Fruit fly (Drosophila melanogaster) whole organism, embryonic: Measurements from ENCODE around the gene CheB93b.

Source experiments
- Atf3 ChIP-seq: fragments of 200-800 bp; sonication (Bioruptor generic); optimal IDR thresholded peaks from 3 replicates; lab custom pipeline; 2016; ENCODE audit warnings: missing biosample characterization, missing genetic modification characterization
- B-H2 ChIP-seq: fragments of 200-800 bp; sonication (Bioruptor generic); optimal IDR thresholded peaks from 2 replicates; lab custom pipeline; 2018; ENCODE audit warnings: missing biosample characterization, mild to moderate bottlenecking, missing genetic modification characterization
- CG10274 ChIP-seq: fragments of 200-800 bp; sonication (Bioruptor generic); optimal IDR thresholded peaks from 3 replicates; lab custom pipeline; 2017; ENCODE audit warnings: missing biosample characterization, mild to moderate bottlenecking, missing genetic modification characterization
- CG11398 ChIP-seq: fragments of 200-800 bp; sonication (Bioruptor generic); optimal IDR thresholded peaks from 2 replicates; lab custom pipeline; 2016; ENCODE audit warnings: missing biosample characterization, missing genetic modification characterization
- CG12942 ChIP-seq: fragments of 200-800 bp; sonication (Bioruptor generic); optimal IDR thresholded peaks from 3 replicates; lab custom pipeline; 2016; ENCODE audit warnings: missing biosample characterization, missing genetic modification characterization
- CG14014 ChIP-seq: fragments of 200-800 bp; sonication (Bioruptor generic); IDR thresholded peaks from 2 replicates; pipeline ENCODE4 v1.3.6; 2022; ENCODE audit warnings: missing biosample characterization, missing genetic modification characterization
- CG15073 ChIP-seq: fragments of 200-800 bp; sonication (Bioruptor generic); optimal IDR thresholded peaks from 2 replicates; lab custom pipeline; 2016; ENCODE audit warnings: missing biosample characterization, missing genetic modification characterization
- CG16813 ChIP-seq: fragments of 200-800 bp; sonication (Bioruptor generic); IDR thresholded peaks from 3 replicates; pipeline ENCODE4 v1.3.6; 2022; ENCODE audit warnings: missing biosample characterization, missing genetic modification characterization; ENCODE audit not compliant: partially characterized antibody
- CG18619 ChIP-seq: fragments of 200-800 bp; sonication (Bioruptor generic); optimal IDR thresholded peaks from 3 replicates; lab custom pipeline; 2017; ENCODE audit warnings: missing biosample characterization, mild to moderate bottlenecking, missing genetic modification characterization
- CG34422 ChIP-seq: fragments of 200-800 bp; sonication (Bioruptor generic); IDR thresholded peaks from 3 replicates; pipeline ENCODE4 v1.3.6; 2022; ENCODE audit warnings: missing biosample characterization, missing genetic modification characterization
- CG3838 ChIP-seq: fragments of 200-800 bp; sonication (Bioruptor generic); optimal IDR thresholded peaks from 3 replicates; lab custom pipeline; 2016; ENCODE audit warnings: missing biosample characterization, missing genetic modification characterization
- CG8281 ChIP-seq: fragments of 200-800 bp; sonication (Bioruptor generic); optimal IDR thresholded peaks from 2 replicates; lab custom pipeline; 2018; ENCODE audit warnings: missing biosample characterization, mild to moderate bottlenecking, missing genetic modification characterization, moderate library complexity
- CG8359 ChIP-seq: fragments of 200-800 bp; sonication (Bioruptor generic); optimal IDR thresholded peaks from 2 replicates; lab custom pipeline; 2017; ENCODE audit warnings: missing biosample characterization, mild to moderate bottlenecking, missing genetic modification characterization, borderline replicate concordance
- CG9215 ChIP-seq: fragments of 200-800 bp; sonication (Bioruptor generic); IDR thresholded peaks from 2 replicates; pipeline ENCODE4 v1.3.6; 2022; ENCODE audit warnings: missing biosample characterization, missing genetic modification characterization
- CkIIα-i1 ChIP-seq: fragments of 200-800 bp; sonication (Bioruptor generic); IDR thresholded peaks from 2 replicates; pipeline ENCODE4 v1.3.6; 2022; ENCODE audit warnings: missing biosample characterization, missing genetic modification characterization
- Dad ChIP-seq: fragments of 200-800 bp; sonication (Bioruptor generic); optimal IDR thresholded peaks from 3 replicates; lab custom pipeline; 2016; ENCODE audit warnings: missing biosample characterization, missing genetic modification characterization
- Dfd ChIP-seq, 2 experiments: fragments of >200 bp; optimal IDR thresholded peaks; 2 replicates each; lab custom pipeline; 2017; ENCODE audit warnings: missing biosample characterization in 2 of 2, missing genetic modification characterization in 2 of 2
- Doc2 ChIP-seq: fragments of 200-800 bp; sonication (Bioruptor generic); IDR thresholded peaks from 2 replicates; pipeline ENCODE4 v1.3.6; 2022; ENCODE audit warnings: missing biosample characterization, missing genetic modification characterization
- HHEX ChIP-seq: fragments of 200-800 bp; sonication (Bioruptor generic); optimal IDR thresholded peaks from 3 replicates; lab custom pipeline; 2017; ENCODE audit warnings: missing biosample characterization, mild to moderate bottlenecking, missing genetic modification characterization, missing genetic modification reagents
- HmgD ChIP-seq: fragments of 200-800 bp; sonication (Bioruptor generic); optimal IDR thresholded peaks from 3 replicates; lab custom pipeline; 2016; ENCODE audit warnings: missing biosample characterization, missing genetic modification characterization
- Hr39 ChIP-seq: fragments of >200 bp; optimal IDR thresholded peaks from 2 replicates; lab custom pipeline; 2017
- Max ChIP-seq: fragments of 200-800 bp; sonication (Bioruptor generic); optimal IDR thresholded peaks from 2 replicates; lab custom pipeline; 2016; ENCODE audit warnings: missing biosample characterization, mild to moderate bottlenecking, missing genetic modification characterization
- Mrtf ChIP-seq: fragments of 200-800 bp; sonication (Bioruptor generic); IDR thresholded peaks from 3 replicates; pipeline ENCODE4 v1.3.6; 2022; ENCODE audit warnings: missing biosample characterization, missing genetic modification characterization
- Opbp ChIP-seq: fragments of 200-800 bp; sonication (Bioruptor generic); IDR thresholded peaks from 3 replicates; pipeline ENCODE4 v1.3.6; 2022; ENCODE audit warnings: missing biosample characterization, missing genetic modification characterization; ENCODE audit not compliant: partially characterized antibody
- Optix ChIP-seq: fragments of 200-800 bp; sonication (Bioruptor generic); IDR thresholded peaks from 3 replicates; pipeline ENCODE4 v1.3.6; 2022; ENCODE audit warnings: missing biosample characterization, missing genetic modification characterization
- Rfx ChIP-seq: fragments of 200-800 bp; sonication (Bioruptor generic); IDR thresholded peaks from 2 replicates; pipeline ENCODE4 v1.3.6; 2022; ENCODE audit warnings: missing biosample characterization, missing genetic modification characterization
- Trl ChIP-seq, 3 experiments: fragments of >200 bp in 2 of 3; fragments of 200-800 bp in 1 of 3; sonication (Bioruptor generic) in 1 of 3; optimal IDR thresholded peaks; 2 replicates in 1 of 3; 3 replicates in 2 of 3; lab custom pipeline; 2016 to 2017; ENCODE audit warnings: missing biosample characterization in 1 of 3, missing genetic modification characterization in 1 of 3
- ara ChIP-seq: fragments of 200-800 bp; sonication (Bioruptor generic); IDR thresholded peaks from 2 replicates; pipeline ENCODE4 v1.3.6; 2022; ENCODE audit warnings: missing biosample characterization, missing genetic modification characterization
- bowl ChIP-seq: fragments of 200-800 bp; sonication (Bioruptor generic); IDR thresholded peaks from 2 replicates; pipeline ENCODE4 v1.3.6; 2022; ENCODE audit warnings: missing biosample characterization, missing genetic modification characterization
- cg ChIP-seq: fragments of 200-800 bp; sonication (Bioruptor generic); optimal IDR thresholded peaks from 3 replicates; lab custom pipeline; 2019; ENCODE audit warnings: missing biosample characterization, mild to moderate bottlenecking, missing genetic modification characterization, moderate library complexity
- ci ChIP-seq: fragments of 200-800 bp; sonication (Bioruptor generic); IDR thresholded peaks from 3 replicates; pipeline ENCODE4 v1.3.6; 2022; ENCODE audit warnings: missing biosample characterization, missing genetic modification characterization
- crc ChIP-seq: fragments of 200-800 bp; sonication (Bioruptor generic); optimal IDR thresholded peaks from 2 replicates; lab custom pipeline; 2016; ENCODE audit warnings: missing biosample characterization, missing genetic modification characterization
- exex ChIP-seq: fragments of 200-800 bp; sonication (Bioruptor generic); optimal IDR thresholded peaks from 4 replicates; lab custom pipeline; 2018; ENCODE audit warnings: missing biosample characterization, mild to moderate bottlenecking, missing genetic modification characterization, moderate library complexity
- fd102C ChIP-seq: fragments of 200-800 bp; sonication (Bioruptor generic); optimal IDR thresholded peaks from 2 replicates; lab custom pipeline; 2018; ENCODE audit warnings: missing biosample characterization, mild to moderate bottlenecking, missing genetic modification characterization, moderate library complexity
- ftz-f1 ChIP-seq: fragments of 200-800 bp; sonication (Bioruptor generic); optimal IDR thresholded peaks from 2 replicates; lab custom pipeline; 2016; ENCODE audit warnings: missing biosample characterization, missing genetic modification characterization
- fu2 ChIP-seq: fragments of 200-800 bp; sonication (Bioruptor generic); optimal IDR thresholded peaks from 2 replicates; lab custom pipeline; 2016; ENCODE audit warnings: missing biosample characterization, missing genetic modification characterization
- gem ChIP-seq: fragments of 200-800 bp; sonication (Bioruptor generic); optimal IDR thresholded peaks from 2 replicates; lab custom pipeline; 2019; ENCODE audit warnings: missing biosample characterization, mild to moderate bottlenecking, missing genetic modification characterization, moderate library complexity
- hth ChIP-seq: fragments of >200 bp; optimal IDR thresholded peaks from 2 replicates; lab custom pipeline; 2017; ENCODE audit warnings: inconsistent platforms
- klu ChIP-seq: fragments of 200-800 bp; sonication (Bioruptor generic); IDR thresholded peaks from 2 replicates; pipeline ENCODE4 v1.3.6; 2022; ENCODE audit warnings: missing biosample characterization, missing genetic modification characterization
- lilli ChIP-seq: fragments of 200-800 bp; sonication (Bioruptor generic); optimal IDR thresholded peaks from 3 replicates; lab custom pipeline; 2016; ENCODE audit warnings: missing biosample characterization, missing genetic modification characterization
- lmd ChIP-seq: fragments of 200-800 bp; sonication (Bioruptor generic); IDR thresholded peaks from 2 replicates; pipeline ENCODE4 v1.3.6; 2022; ENCODE audit warnings: missing biosample characterization, missing genetic modification characterization
- maf-S ChIP-seq: fragments of 200-800 bp; sonication (Bioruptor generic); optimal IDR thresholded peaks from 2 replicates; lab custom pipeline; 2016; ENCODE audit warnings: missing biosample characterization, missing genetic modification characterization
- mam ChIP-seq: fragments of 200-800 bp; sonication (Bioruptor generic); optimal IDR thresholded peaks from 3 replicates; lab custom pipeline; 2016; ENCODE audit warnings: missing biosample characterization, missing genetic modification characterization
- nau ChIP-seq: fragments of 200-800 bp; sonication (Bioruptor generic); optimal IDR thresholded peaks from 3 replicates; lab custom pipeline; 2017; ENCODE audit warnings: missing biosample characterization, mild to moderate bottlenecking, missing genetic modification characterization, missing genetic modification reagents
- otp ChIP-seq: fragments of 200-800 bp; sonication (Bioruptor generic); IDR thresholded peaks from 3 replicates; pipeline ENCODE4, ENCODE4 v1.3.6; 2022; ENCODE audit warnings: missing biosample characterization, missing genetic modification characterization
- pfk ChIP-seq: fragments of 200-800 bp; sonication (Bioruptor generic); optimal IDR thresholded peaks from 2 replicates; lab custom pipeline; 2018; ENCODE audit warnings: missing biosample characterization, mild to moderate bottlenecking, missing genetic modification characterization, moderate library complexity
- repo ChIP-seq: fragments of 200-800 bp; sonication (Bioruptor generic); optimal IDR thresholded peaks from 2 replicates; lab custom pipeline; 2016; ENCODE audit warnings: missing biosample characterization, missing genetic modification characterization
- slp2 ChIP-seq: fragments of 200-800 bp; sonication (Bioruptor generic); optimal IDR thresholded peaks from 2 replicates; lab custom pipeline; 2016; ENCODE audit warnings: missing biosample characterization, missing genetic modification characterization
- sr ChIP-seq: fragments of 200-800 bp; sonication (Bioruptor generic); IDR thresholded peaks from 3 replicates; pipeline ENCODE4 v1.3.6; 2022; ENCODE audit warnings: missing biosample characterization, missing genetic modification characterization
- stc ChIP-seq: fragments of 200-800 bp; sonication (Bioruptor generic); IDR thresholded peaks from 2 replicates; pipeline ENCODE4 v1.3.6; 2022; ENCODE audit warnings: missing biosample characterization, missing genetic modification characterization
- wor ChIP-seq: fragments of 200-800 bp; sonication (Bioruptor generic); IDR thresholded peaks from 2 replicates; pipeline ENCODE4 v1.3.6; 2022; ENCODE audit warnings: missing biosample characterization, missing genetic modification characterization
- zen ChIP-seq: fragments of 200-800 bp; sonication (Bioruptor generic); optimal IDR thresholded peaks from 3 replicates; lab custom pipeline; 2018; ENCODE audit warnings: missing biosample characterization, mild to moderate bottlenecking, missing genetic modification characterization, moderate library complexity

Gene CheB93b

dm6 chr3R:21378595-21378994 is 30.3 kb upstream of the CheB93b start, which contains the start of gene tin (continued):
- TF ChIP-seq Rfx (GFP tag; lab: Robert Waterston, UW) = peak; percentile 94
- peak; percentile 59; the same call in 1 of the 3 replicates for TF ChIP-seq Opbp (GFP tag; lab: Robert Waterston, UW)
- TF ChIP-seq hth (lab: Kevin White, UChicago) = no peak
- no peak for TF ChIP-seq CG3838 (GFP tag; lab: Kevin White, UChicago)
- peak; percentile 90 for TF ChIP-seq wor (GFP tag; lab: Robert Waterston, UW)
- TF ChIP-seq CkIIα-i1 (GFP tag; lab: Robert Waterston, UW) = peak; percentile 80
- peak; percentile 78 for TF ChIP-seq CG18619 (GFP tag; lab: Kevin White, UChicago)
- TF ChIP-seq nau (GFP tag; lab: Kevin White, UChicago) = peak; percentile 86
- TF ChIP-seq crc (GFP tag; lab: Kevin White, UChicago) = peak; percentile 8
- no peak for TF ChIP-seq repo (GFP tag; lab: Kevin White, UChicago)
- TF ChIP-seq HmgD (GFP tag; lab: Kevin White, UChicago) = no peak
- TF ChIP-seq Doc2 = no peak
- TF ChIP-seq bowl (GFP tag; lab: Robert Waterston, UW) = peak; percentile 90
- peak; percentile 92; the same call in 1 of the 2 replicates for TF ChIP-seq lmd
- peak; percentile 49 for TF ChIP-seq CG10274 (GFP tag; lab: Kevin White, UChicago)
- no peak for TF ChIP-seq Atf3 (GFP tag; lab: Kevin White, UChicago)
- peak; percentile 80 for TF ChIP-seq lilli (GFP tag; lab: Kevin White, UChicago)
- peak; percentile 16 for TF ChIP-seq maf-S (GFP tag; lab: Kevin White, UChicago)
- TF ChIP-seq CG12942 (GFP tag; lab: Kevin White, UChicago) = peak; percentile 77
- peak; percentile 99 for TF ChIP-seq ci
- TF ChIP-seq exex (tag; lab: Kevin White, UChicago) = no peak
- TF ChIP-seq ara (GFP tag; lab: Robert Waterston, UW) = peak; percentile 98
- TF ChIP-seq CG8359 = peak; percentile 78
- TF ChIP-seq zen = peak; percentile 96
- TF ChIP-seq CG16813 = peak; percentile 75
- TF ChIP-seq CG14014 (GFP tag; lab: Robert Waterston, UW) = peak; percentile 95
- TF ChIP-seq mam (GFP tag; lab: Kevin White, UChicago) = peak; percentile 51
- TF ChIP-seq otp (GFP tag; lab: Robert Waterston, UW) = peak; percentile 92
- peak; percentile 78 for TF ChIP-seq Max (GFP tag; lab: Kevin White, UChicago)
- TF ChIP-seq Trl (optimal IDR thresholded peaks at IDR 0.05; lab: Kevin White, UChicago) = peak in 1 of 2 experiments; percentile 15
- peak; percentile 33 for TF ChIP-seq Trl (GFP tag; optimal IDR thresholded peaks at IDR 0.05; lab: Kevin White, UChicago)
- peak; percentile 80 for TF ChIP-seq klu
- TF ChIP-seq Hr39 (lab: Kevin White, UChicago) = no peak
- peak; percentile 14 for TF ChIP-seq slp2
- TF ChIP-seq fd102C (GFP tag; lab: Kevin White, UChicago) = peak; percentile 92
- no peak for TF ChIP-seq fu2 (GFP tag; lab: Kevin White, UChicago)
- peak; percentile 59 for TF ChIP-seq CG8281 (tag; lab: Kevin White, UChicago)
- TF ChIP-seq CG11398 (GFP tag; lab: Kevin White, UChicago) = no peak
- no peak for TF ChIP-seq pfk (GFP tag; lab: Kevin White, UChicago)
- TF ChIP-seq HHEX = peak; percentile 84
- peak; percentile 74 for TF ChIP-seq B-H2 (GFP tag; lab: Kevin White, UChicago)
- peak; percentile 75 for TF ChIP-seq sr
- TF ChIP-seq cg (GFP tag; lab: Kevin White, UChicago) = peak; percentile 84
- TF ChIP-seq ftz-f1 (GFP tag; lab: Kevin White, UChicago) = peak; percentile 59
- peak; percentile 98 for TF ChIP-seq CG34422 (GFP tag; lab: Robert Waterston, UW)
- no peak; the same call in 1 of the 2 replicates for TF ChIP-seq CG9215 (GFP tag; lab: Robert Waterston, UW)
- peak; percentile 90; the same call in 2 of the 3 replicates for TF ChIP-seq Mrtf (GFP tag; lab: Robert Waterston, UW)
- peak; percentile 97 for TF ChIP-seq stc (GFP tag; lab: Robert Waterston, UW)
- peak; percentile 92 for TF ChIP-seq Optix
- TF ChIP-seq Dfd (GFP tag; optimal IDR thresholded peaks at IDR 0.05; lab: Kevin White, UChicago) = no peak
- TF ChIP-seq CG15073 (GFP tag; lab: Kevin White, UChicago) = peak; percentile 26
- peak; percentile 96 for TF ChIP-seq gem (tag; lab: Kevin White, UChicago)
- TF ChIP-seq Dad = peak; percentile 33
